Worm (Caenorhabditis elegans): ENCODE data around the gene R05G6.10.

Gene R05G6.10

DNA sequence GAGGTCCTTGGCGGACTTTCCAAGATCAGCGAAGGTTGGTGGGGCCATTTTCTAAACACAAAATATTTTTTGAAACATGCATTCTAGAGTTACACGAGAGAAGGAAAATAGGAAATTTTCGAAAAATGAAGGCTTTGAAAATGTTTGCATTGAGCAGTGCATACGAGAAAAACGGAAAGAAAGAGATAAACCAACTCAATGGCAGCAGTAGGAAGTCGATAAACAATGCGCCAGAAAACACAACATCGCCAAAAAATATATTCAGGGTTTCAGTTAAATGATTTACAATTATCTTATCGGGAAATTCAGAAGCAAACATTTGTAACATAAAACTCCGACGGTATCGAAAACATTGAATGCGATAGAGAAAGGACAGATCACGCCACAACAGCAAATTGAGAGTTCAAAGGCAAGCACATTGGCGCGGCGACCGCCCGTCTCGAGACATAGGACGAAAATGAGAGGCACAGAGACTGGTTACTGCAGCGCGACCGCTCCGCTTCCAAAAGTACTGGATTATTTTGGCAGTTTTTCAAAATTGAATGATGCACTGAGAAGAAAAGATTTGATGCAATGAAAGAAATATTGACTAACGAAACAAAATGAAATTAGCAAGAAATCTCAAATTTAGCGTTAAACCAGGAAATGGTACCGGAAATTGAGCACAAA lies 34.4 kb downstream of the R05G6.10 start, which contains the start of the genes vdac-1 and R05G6.5 (continued):
- TF ChIP-seq ama-1 (optimal IDR thresholded peaks at IDR 0.05), result peak; percentile 80
- TF ChIP-seq unc-55 (GFP tag; optimal IDR thresholded peaks at IDR 0.05), result peak; percentile 85
- no peak for TF ChIP-seq mab-5 (tag; optimal IDR thresholded peaks at IDR 0.05)
- peak; percentile 44 for TF ChIP-seq snpc-4 (tag; optimal IDR thresholded peaks at IDR 0.05)

DNA sequence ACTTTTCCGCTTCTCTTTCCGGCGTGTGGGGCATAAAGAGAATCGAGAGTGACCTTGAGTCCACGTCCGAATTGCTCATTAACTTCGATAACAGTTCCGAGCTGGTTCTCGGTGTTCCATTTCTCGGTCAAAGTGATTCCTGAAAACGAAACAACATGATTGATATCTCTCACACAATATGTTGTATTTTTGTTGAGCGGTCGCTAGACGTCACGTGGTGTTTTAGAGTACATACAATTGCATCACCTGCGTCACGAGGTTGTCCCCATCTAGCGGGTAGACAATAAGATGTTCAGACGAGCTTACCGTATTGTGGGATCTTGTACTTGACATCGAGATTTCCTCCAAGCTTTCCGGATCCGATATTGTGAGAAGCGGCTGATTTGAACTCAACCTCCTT lies 35.0 kb downstream of the R05G6.10 start:
- no peak for TF ChIP-seq egl-27 (tag; optimal IDR thresholded peaks at IDR 0.05)
- TF ChIP-seq sem-4 (tag; optimal IDR thresholded peaks at IDR 0.05), result peak; percentile 22
- no peak for TF ChIP-seq ztf-1 (GFP tag; conservative IDR thresholded peaks at IDR 0.05)
- TF ChIP-seq lin-11 (tag; optimal IDR thresholded peaks at IDR 0.05), result no peak
- TF ChIP-seq fos-1 (tag; optimal IDR thresholded peaks at IDR 0.05), result no peak
- TF ChIP-seq nhr-77 (tag; optimal IDR thresholded peaks at IDR 0.05), result no peak
- TF ChIP-seq sma-3 (GFP tag; optimal IDR thresholded peaks at IDR 0.05), result peak; percentile 28
- peak; percentile 29 for TF ChIP-seq crh-2 (tag; optimal IDR thresholded peaks at IDR 0.05)
- no peak for TF ChIP-seq nhr-23 (tag; optimal IDR thresholded peaks at IDR 0.05)
- TF ChIP-seq F13H6.1 (tag; optimal IDR thresholded peaks at IDR 0.05), result peak; percentile 35
- TF ChIP-seq lsy-2 (tag; optimal IDR thresholded peaks at IDR 0.05), result peak in 1 of 2 experiments; percentile 61
- TF ChIP-seq elt-3 (tag; optimal IDR thresholded peaks at IDR 0.05), result no peak
- TF ChIP-seq gmeb-1 (tag; optimal IDR thresholded peaks at IDR 0.05), result peak; percentile 56
- TF ChIP-seq ama-1 (optimal IDR thresholded peaks at IDR 0.05), result peak; percentile 35
- TF ChIP-seq nhr-12 (tag; optimal IDR thresholded peaks at IDR 0.05), result no peak
- peak; percentile 65 for TF ChIP-seq nhr-21 (tag; optimal IDR thresholded peaks at IDR 0.05)
- peak; percentile 58 for TF ChIP-seq nhr-25 (tag; optimal IDR thresholded peaks at IDR 0.05)
- peak; percentile 24 for TF ChIP-seq C34F6.9 (tag; optimal IDR thresholded peaks at IDR 0.05)
- TF ChIP-seq mdl-1 (tag; optimal IDR thresholded peaks at IDR 0.05), result peak in 1 of 2 experiments; percentile 1
- peak; percentile 99 for TF ChIP-seq nhr-129 (tag; optimal IDR thresholded peaks at IDR 0.05)
- TF ChIP-seq lin-13 (GFP tag; optimal IDR thresholded peaks at IDR 0.05), result peak; percentile 21
- TF ChIP-seq sma-9 (GFP tag; optimal IDR thresholded peaks at IDR 0.05), result peak; percentile 62
- no peak for TF ChIP-seq sma-9 (tag; optimal IDR thresholded peaks at IDR 0.05)

DNA sequence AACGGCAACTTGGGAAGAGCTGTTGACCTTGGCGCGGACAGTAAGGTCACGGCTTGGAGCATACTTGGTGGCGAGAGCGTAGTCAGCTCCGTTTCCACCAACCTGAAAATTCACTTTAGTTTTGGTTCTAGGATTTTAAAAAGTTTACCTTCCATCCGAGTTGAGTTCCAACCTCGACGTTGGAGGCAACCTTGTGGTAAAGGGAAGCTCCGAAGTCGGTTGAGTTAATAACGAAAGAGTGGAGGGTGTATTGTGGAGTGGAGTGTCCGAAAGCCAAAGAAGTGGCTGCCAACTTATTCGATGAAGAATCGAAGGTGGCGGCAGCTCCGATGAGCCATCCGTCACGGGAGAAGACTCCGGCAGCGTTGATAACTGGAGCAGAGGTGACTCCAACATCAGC lies 35.6 kb downstream of the R05G6.10 start:
- TF ChIP-seq sma-9 (GFP tag; optimal IDR thresholded peaks at IDR 0.05), result no peak
- TF ChIP-seq sma-9 (tag; optimal IDR thresholded peaks at IDR 0.05), result no peak
- TF ChIP-seq nhr-11 (tag; optimal IDR thresholded peaks at IDR 0.05), result no peak
- no peak for TF ChIP-seq ztf-1 (GFP tag; conservative IDR thresholded peaks at IDR 0.05)
- TF ChIP-seq crh-2 (tag; optimal IDR thresholded peaks at IDR 0.05), result no peak
- TF ChIP-seq mdl-1 (tag; optimal IDR thresholded peaks at IDR 0.05), result no peak
- no peak for TF ChIP-seq lsy-2 (tag; optimal IDR thresholded peaks at IDR 0.05)
- no peak for TF ChIP-seq sma-3 (GFP tag; optimal IDR thresholded peaks at IDR 0.05)
- no peak for TF ChIP-seq unc-62 (GFP tag; optimal IDR thresholded peaks at IDR 0.05)
- no peak for TF ChIP-seq ztf-11 (tag; optimal IDR thresholded peaks at IDR 0.05)
- TF ChIP-seq fos-1 (tag; optimal IDR thresholded peaks at IDR 0.05), result no peak
- TF ChIP-seq nhr-25 (tag; optimal IDR thresholded peaks at IDR 0.05), result no peak
- no peak for TF ChIP-seq alr-1 (tag; optimal IDR thresholded peaks at IDR 0.05)
- no peak for TF ChIP-seq nhr-23 (tag; optimal IDR thresholded peaks at IDR 0.05)
- TF ChIP-seq ama-1 (optimal IDR thresholded peaks at IDR 0.05), result no peak
- no peak for TF ChIP-seq R02D3.7 (tag; optimal IDR thresholded peaks at IDR 0.05)
- TF ChIP-seq nhr-12 (tag; optimal IDR thresholded peaks at IDR 0.05), result no peak
- no peak for TF ChIP-seq sem-4 (tag; optimal IDR thresholded peaks at IDR 0.05)
- TF ChIP-seq ZK546.5 (tag; optimal IDR thresholded peaks at IDR 0.05), result no peak

DNA sequence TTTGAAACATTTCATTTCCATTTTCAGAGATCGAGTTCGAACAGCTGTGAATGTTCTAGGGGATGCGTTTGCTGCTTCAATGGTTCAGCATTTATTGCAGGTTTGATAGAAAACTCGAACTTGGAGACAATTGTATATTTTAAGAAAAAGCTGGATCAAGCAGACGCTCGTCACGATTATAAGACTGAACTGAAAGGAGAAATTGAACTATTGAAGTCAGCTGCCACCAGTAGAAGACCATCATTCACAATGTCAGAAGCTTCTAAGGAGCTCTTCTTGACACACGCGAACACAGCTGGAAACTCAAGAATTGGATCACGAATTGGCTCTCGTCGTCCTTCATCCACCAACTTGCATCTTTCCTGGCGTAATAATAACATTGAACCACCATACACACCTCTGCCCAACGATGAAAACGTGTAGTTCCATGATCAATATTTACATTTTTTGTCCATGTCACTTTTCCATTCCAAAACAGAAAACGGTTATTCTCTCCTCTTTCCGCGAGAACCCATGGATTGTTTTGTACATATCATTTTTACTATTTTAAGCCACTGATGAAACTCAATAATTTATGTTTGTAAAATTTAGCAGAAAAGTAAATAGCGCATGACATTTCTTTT lies 36.4 kb downstream of the R05G6.10 start:
- TF ChIP-seq mbf-1 (tag; optimal IDR thresholded peaks at IDR 0.05) (no peak), fos-1 (tag; optimal IDR thresholded peaks at IDR 0.05) (peak; percentile 14), elt-1 (tag; optimal IDR thresholded peaks at IDR 0.05) (no peak), dmd-4 (tag; optimal IDR thresholded peaks at IDR 0.05) (no peak), sma-9 (GFP tag; optimal IDR thresholded peaks at IDR 0.05) (peak; percentile 66), sma-9 (tag; optimal IDR thresholded peaks at IDR 0.05) (no peak), lin-13 (GFP tag; optimal IDR thresholded peaks at IDR 0.05) (peak; percentile 13), lsy-2 (tag; optimal IDR thresholded peaks at IDR 0.05) (peak in 1 of 2 experiments; percentile 33), nhr-129 (tag; optimal IDR thresholded peaks at IDR 0.05) (peak; percentile 74), nhr-6 (tag; optimal IDR thresholded peaks at IDR 0.05) (peak; percentile 53), ztf-4 (tag; optimal IDR thresholded peaks at IDR 0.05) (peak; percentile 12), F13H6.1 (tag; optimal IDR thresholded peaks at IDR 0.05) (no peak), nhr-25 (tag; optimal IDR thresholded peaks at IDR 0.05) (peak; percentile 23), lin-39 (tag; optimal IDR thresholded peaks at IDR 0.05) (no peak), ama-1 (optimal IDR thresholded peaks at IDR 0.05) (peak; percentile 78), nhr-11 (tag; optimal IDR thresholded peaks at IDR 0.05) (no peak), sma-3 (GFP tag; optimal IDR thresholded peaks at IDR 0.05) (peak; percentile 30)
